Fruit fly (Drosophila melanogaster): Measurements from ENCODE around the gene CG10979.

DNA sequence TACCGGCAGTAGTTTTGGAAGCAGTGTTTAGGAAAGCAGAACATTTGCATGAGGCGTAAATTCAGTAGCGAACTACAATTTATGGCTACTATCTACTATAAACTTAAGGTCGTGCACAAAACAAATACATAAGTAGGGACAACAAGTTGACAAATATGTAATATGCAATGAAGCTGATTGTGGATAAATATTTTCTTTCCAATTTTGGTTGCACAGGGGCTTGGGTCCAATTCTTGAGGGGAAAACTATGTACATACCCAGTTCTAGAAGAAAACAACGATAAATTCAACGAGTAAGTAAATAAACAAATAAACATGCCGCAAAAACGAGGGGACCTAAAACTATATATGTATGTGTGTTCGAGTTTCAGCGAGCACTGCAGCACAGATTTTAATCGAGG lies 33.5 kb upstream of the CG10979 start:
- TF ChIP-seq Dll (optimal IDR thresholded peaks at IDR 0.05) = no peak
- TF ChIP-seq EcR (GFP tag; optimal IDR thresholded peaks at IDR 0.05) = no peak
- TF ChIP-seq pan (optimal IDR thresholded peaks at IDR 0.05) = no peak
- no peak for TF ChIP-seq psq (optimal IDR thresholded peaks at IDR 0.05)
